Worm (Caenorhabditis elegans) whole organism, young adult: ENCODE measurements around the gene acdh-2.
"Not testable (repeated sequence)": the region's sequence is repeated elsewhere in the genome, so short reads cannot be mapped to it uniquely, and the experiment has no call there.

ENCODE experiments used
- C17E4.6 ChIP-seq: fragments of 200-800 bp; sonication (Bioruptor generic); IDR thresholded peaks from 2 replicates; pipeline ENCODE4 v1.3.6; 2022; ENCODE audit warnings: missing genetic modification reagents, missing genetic modification characterization, missing compliant biosample characterization
- F22D6.2 ChIP-seq: sonication (generic microtip); optimal IDR thresholded peaks from 2 replicates; lab custom pipeline; 2016; ENCODE audit warnings: mild to moderate bottlenecking, missing genetic modification characterization, missing compliant biosample characterization
- F33H1.4 ChIP-seq: fragments of 200-800 bp; sonication (Bioruptor generic); IDR thresholded peaks from 2 replicates; pipeline ENCODE4 v1.3.6; 2022; ENCODE audit warnings: missing genetic modification reagents, missing genetic modification characterization, missing compliant biosample characterization
- K11D2.4 ChIP-seq: fragments of 200-800 bp; sonication (Bioruptor generic); IDR thresholded peaks from 2 replicates; pipeline ENCODE4 v1.3.6; 2022; ENCODE audit warnings: missing genetic modification reagents, missing genetic modification characterization, missing compliant biosample characterization
- K12H6.12 ChIP-seq: fragments of 200-800 bp; sonication (Bioruptor generic); optimal IDR thresholded peaks from 2 replicates; lab custom pipeline; 2018; ENCODE audit warnings: mild to moderate bottlenecking, missing genetic modification characterization, missing compliant biosample characterization
- T07F8.4 ChIP-seq: sonication (generic microtip); optimal IDR thresholded peaks from 2 replicates; lab custom pipeline; 2016; ENCODE audit warnings: mild to moderate bottlenecking, missing genetic modification characterization, moderate library complexity, missing compliant biosample characterization
- Y56A3A.18 ChIP-seq: fragments of 200-800 bp; sonication (Bioruptor generic); IDR thresholded peaks from 2 replicates; pipeline ENCODE4 v1.3.6; 2022; ENCODE audit warnings: missing genetic modification reagents, missing genetic modification characterization, missing compliant biosample characterization
- Y95B8A.8 ChIP-seq: fragments of 200-800 bp; sonication (Bioruptor generic); IDR thresholded peaks from 2 replicates; pipeline ENCODE4 v1.3.6; 2022; ENCODE audit warnings: missing genetic modification reagents, missing genetic modification characterization, missing compliant biosample characterization
- ZK185.1 ChIP-seq: sonication (generic microtip); optimal IDR thresholded peaks from 2 replicates; lab custom pipeline; 2016; ENCODE audit warnings: mild to moderate bottlenecking, missing genetic modification characterization, missing compliant biosample characterization; ENCODE audit not compliant: poor library complexity, severe bottlenecking
- akir-1 ChIP-seq: fragments of 200-800 bp; sonication (Bioruptor generic); optimal IDR thresholded peaks from 2 replicates; lab custom pipeline; 2018; ENCODE audit warnings: mild to moderate bottlenecking, missing genetic modification characterization, moderate library complexity, missing compliant biosample characterization
- atf-7 ChIP-seq: sonication (generic microtip); optimal IDR thresholded peaks from 2 replicates; lab custom pipeline; 2017; ENCODE audit warnings: mild to moderate bottlenecking, missing genetic modification characterization, missing compliant biosample characterization
- athp-1 ChIP-seq: sonication (generic microtip); optimal IDR thresholded peaks from 2 replicates; lab custom pipeline; 2017; ENCODE audit warnings: mild to moderate bottlenecking, missing genetic modification characterization, missing compliant biosample characterization
- attf-3 ChIP-seq: fragments of 200-800 bp; sonication (Bioruptor generic); conservative IDR thresholded peaks from 2 replicates; pipeline ENCODE4 v1.3.6; 2022; ENCODE audit warnings: missing genetic modification reagents, missing genetic modification characterization, missing compliant biosample characterization
- bed-1 ChIP-seq: fragments of 200-800 bp; sonication (Bioruptor generic); IDR thresholded peaks from 2 replicates; pipeline ENCODE4 v1.3.6; 2022; ENCODE audit warnings: missing genetic modification reagents, missing genetic modification characterization, missing compliant biosample characterization
- cebp-1 ChIP-seq, 2 experiments: fragments of 200-800 bp in 1 of 2; sonication (Bioruptor generic) in 1 of 2; sonication (generic microtip) in 1 of 2; IDR thresholded peaks in 1 of 2; optimal IDR thresholded peaks in 1 of 2; 2 replicates each; pipeline versions ENCODE4 v1.3.6 to Lab custom; 2017 to 2022; ENCODE audit warnings: missing compliant biosample characterization in 2 of 2, missing genetic modification characterization in 2 of 2, mild to moderate bottlenecking in 1 of 2, missing genetic modification reagents in 1 of 2, moderate library complexity in 1 of 2
- ceh-27 ChIP-seq: fragments of 200-800 bp; sonication (Bioruptor generic); optimal IDR thresholded peaks from 2 replicates; lab custom pipeline; 2018; ENCODE audit warnings: mild to moderate bottlenecking, missing genetic modification characterization, moderate library complexity, missing compliant biosample characterization
- ceh-58 ChIP-seq: fragments of 200-800 bp; sonication (Bioruptor generic); IDR thresholded peaks from 2 replicates; pipeline ENCODE4 v1.3.6; 2022; ENCODE audit warnings: missing genetic modification characterization, missing compliant biosample characterization
- dox-1 ChIP-seq: fragments of 200-800 bp; sonication (Bioruptor generic); IDR thresholded peaks from 2 replicates; pipeline ENCODE4 v1.3.6; 2022; ENCODE audit warnings: missing genetic modification reagents, missing genetic modification characterization, missing compliant biosample characterization
- dpff-1 ChIP-seq: sonication (generic microtip); optimal IDR thresholded peaks from 2 replicates; lab custom pipeline; 2017; ENCODE audit warnings: mild to moderate bottlenecking, missing genetic modification characterization, missing compliant biosample characterization
- ekl-4 ChIP-seq: fragments of 200-800 bp; sonication (Bioruptor generic); IDR thresholded peaks from 2 replicates; pipeline ENCODE4 v1.3.6; 2022; ENCODE audit warnings: missing genetic modification reagents, missing genetic modification characterization, missing compliant biosample characterization
- fkh-3 ChIP-seq: sonication (generic microtip); optimal IDR thresholded peaks from 2 replicates; lab custom pipeline; 2016; ENCODE audit warnings: mild to moderate bottlenecking, missing genetic modification characterization, missing compliant biosample characterization
- hsf-1 ChIP-seq: fragments of 200-800 bp; sonication (Bioruptor generic); IDR thresholded peaks from 2 replicates; pipeline ENCODE4 v1.3.6; 2022; ENCODE audit warnings: missing genetic modification reagents, missing genetic modification characterization, missing compliant biosample characterization
- lir-1 ChIP-seq: fragments of 200-800 bp; sonication (Bioruptor generic); conservative IDR thresholded peaks from 2 replicates; pipeline ENCODE4 v1.3.6; 2022; ENCODE audit warnings: missing genetic modification reagents, missing genetic modification characterization, missing compliant biosample characterization
- madf-10 ChIP-seq: sonication (generic microtip); optimal IDR thresholded peaks from 2 replicates; lab custom pipeline; 2016; ENCODE audit warnings: mild to moderate bottlenecking, missing genetic modification characterization, missing compliant biosample characterization
- madf-3 ChIP-seq: fragments of 200-800 bp; sonication (Bioruptor generic); IDR thresholded peaks from 2 replicates; pipeline ENCODE4 v1.3.6; 2022; ENCODE audit warnings: missing genetic modification reagents, missing genetic modification characterization, missing compliant biosample characterization
- nfya-1 ChIP-seq: sonication (generic microtip); optimal IDR thresholded peaks from 2 replicates; lab custom pipeline; 2017; ENCODE audit warnings: antibody characterized with exemption, missing compliant biosample characterization, missing genetic modification characterization, borderline replicate concordance; ENCODE audit not compliant: insufficient read depth
- nfyb-1 ChIP-seq: fragments of 200-800 bp; sonication (Bioruptor generic); IDR thresholded peaks from 2 replicates; pipeline ENCODE4 v1.3.6; 2022; ENCODE audit warnings: missing genetic modification reagents, missing genetic modification characterization, missing compliant biosample characterization
- nhr-179 ChIP-seq: sonication (generic microtip); optimal IDR thresholded peaks from 2 replicates; lab custom pipeline; 2016; ENCODE audit warnings: mild to moderate bottlenecking, missing genetic modification characterization, missing compliant biosample characterization
- rcor-1 ChIP-seq: fragments of 200-800 bp; sonication (Bioruptor generic); IDR thresholded peaks from 2 replicates; pipeline ENCODE4 v1.3.6; 2022; ENCODE audit warnings: missing genetic modification reagents, missing genetic modification characterization, missing compliant biosample characterization
- repo-1 ChIP-seq: sonication (generic microtip); optimal IDR thresholded peaks from 2 replicates; lab custom pipeline; 2017; ENCODE audit warnings: mild to moderate bottlenecking, missing genetic modification characterization, missing compliant biosample characterization
- sea-2 ChIP-seq: fragments of 200-800 bp; sonication (Bioruptor generic); IDR thresholded peaks from 2 replicates; pipeline ENCODE4 v1.3.6; 2022; ENCODE audit warnings: missing genetic modification characterization, missing compliant biosample characterization
- snpc-3.4 ChIP-seq: sonication (generic microtip); optimal IDR thresholded peaks from 2 replicates; lab custom pipeline; 2017; ENCODE audit warnings: missing genetic modification characterization, mild to moderate bottlenecking, missing compliant biosample characterization, antibody characterized with exemption, moderate library complexity, missing genotype, missing genetic modification reagents
- unc-62 ChIP-seq: fragments of 150-350 bp; optimal IDR thresholded peaks from 2 replicates; lab custom pipeline; 2014; ENCODE audit warnings: missing biosample characterization, missing genetic modification reagents, missing genetic modification characterization
- ztf-18 ChIP-seq: sonication (generic microtip); optimal IDR thresholded peaks from 2 replicates; lab custom pipeline; 2016; ENCODE audit warnings: missing genotype, mild to moderate bottlenecking, missing genetic modification characterization, missing compliant biosample characterization
- ztf-26 ChIP-seq: sonication (generic microtip); optimal IDR thresholded peaks from 2 replicates; lab custom pipeline; 2017; ENCODE audit warnings: missing genetic modification characterization, missing compliant biosample characterization
- ztf-28 ChIP-seq: fragments of 200-800 bp; sonication (Bioruptor generic); IDR thresholded peaks from 2 replicates; pipeline ENCODE4 v1.3.6; 2022; ENCODE audit warnings: missing genetic modification reagents, missing genetic modification characterization, missing compliant biosample characterization
- ztf-3 ChIP-seq: fragments of 200-800 bp; sonication (Bioruptor generic); optimal IDR thresholded peaks from 2 replicates; lab custom pipeline; 2018; ENCODE audit warnings: mild to moderate bottlenecking, missing genetic modification characterization, missing compliant biosample characterization
- ztf-6 ChIP-seq: fragments of 200-800 bp; sonication (Bioruptor generic); IDR thresholded peaks from 2 replicates; pipeline ENCODE4 v1.3.6; 2022; ENCODE audit warnings: missing genetic modification reagents, missing genetic modification characterization, missing compliant biosample characterization

Gene acdh-2

ce11 chrII:5540113-5540512, 7.2 kb downstream of the acdh-2 start, which contains the start of gene hlh-27:
hlh-27 (minus strand) TSS chrII:5540213.
- not testable (repeated sequence) for TF ChIP-seq ztf-18 (tag; lab: Kevin White, UChicago); sea-2 (GFP tag; lab: Robert Waterston, UW); ztf-6 (GFP tag; lab: Robert Waterston, UW)

DNA sequence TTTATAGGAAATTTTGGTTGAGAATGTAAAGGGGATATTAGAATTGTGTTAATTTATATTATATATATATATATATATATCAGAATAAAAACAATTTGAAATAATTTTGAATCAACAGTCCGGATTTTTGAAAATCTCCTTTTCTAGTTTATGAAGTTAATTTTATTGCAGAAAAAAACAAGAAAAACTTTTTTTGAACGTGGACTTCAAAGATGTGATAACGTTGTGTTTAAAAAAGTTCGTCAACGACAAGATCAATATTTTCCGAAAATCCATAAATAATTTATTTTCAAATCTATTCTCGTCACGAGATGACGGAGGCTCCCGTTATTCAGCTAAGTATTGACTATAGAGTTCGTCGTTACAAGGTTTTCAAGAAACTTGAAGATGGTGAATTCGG, 9.8 kb downstream of the acdh-2 start, which contains the start of gene C17C3.11:
Gene C17C3.11 (plus strand): TSS at position 301 of the 400 bp plus-strand sequence.
- TF ChIP-seq madf-10 (tag; lab: Kevin White, UChicago) (no peak), akir-1 (GFP tag; lab: Kevin White, UChicago) (no peak), Y56A3A.18 (GFP tag; lab: Robert Waterston, UW) (no peak), ztf-26 (tag; lab: Kevin White, UChicago) (no peak), dpff-1 (tag; lab: Kevin White, UChicago) (no peak), ztf-28 (GFP tag; lab: Robert Waterston, UW) (no peak), sea-2 (GFP tag; lab: Robert Waterston, UW) (no peak), C17E4.6 (no peak), ztf-6 (GFP tag; lab: Robert Waterston, UW) (no peak), rcor-1 (no peak), nfyb-1 (GFP tag; lab: Robert Waterston, UW) (no peak), ceh-58 (no peak), cebp-1 (GFP tag; IDR thresholded peaks at IDR 0.05; lab: Robert Waterston, UW) (no peak), cebp-1 (tag; optimal IDR thresholded peaks at IDR 0.05; lab: Kevin White, UChicago) (no peak), dox-1 (GFP tag; lab: Robert Waterston, UW) (no peak), atf-7 (tag; lab: Kevin White, UChicago) (no peak), Y95B8A.8 (GFP tag; lab: Robert Waterston, UW) (no peak), athp-1 (tag; lab: Kevin White, UChicago) (no peak), ztf-3 (GFP tag; lab: Kevin White, UChicago) (no peak), ekl-4 (GFP tag; lab: Robert Waterston, UW) (no peak)

DNA sequence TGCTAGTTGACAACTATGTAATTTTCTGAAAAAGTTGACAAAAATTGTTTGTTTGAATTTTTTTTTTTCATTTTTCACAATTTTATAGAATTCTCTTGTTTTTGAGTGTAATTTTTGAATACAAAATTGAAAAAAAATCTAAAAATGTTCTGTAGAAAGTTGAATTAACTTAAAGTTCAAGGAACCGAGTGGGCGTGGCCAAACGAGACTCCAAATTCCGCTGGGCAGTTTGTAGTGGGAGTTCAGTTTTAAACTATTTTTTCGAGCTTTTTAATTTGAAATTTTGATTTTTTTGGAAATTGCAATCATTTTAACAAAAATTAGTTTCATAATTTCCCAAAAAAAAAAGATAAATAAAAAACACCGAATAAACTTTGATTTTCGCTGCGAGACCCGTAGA, 10.2 kb downstream of the acdh-2 start:
- TF ChIP-seq hsf-1 (GFP tag; lab: Robert Waterston, UW): no peak
- peak; percentile 39; the same call in 1 of the 2 replicates for TF ChIP-seq attf-3 (GFP tag; lab: Robert Waterston, UW)
- TF ChIP-seq, all 124 proteins: peak for 1

- TF ChIP-seq dox-1 (GFP tag; lab: Robert Waterston, UW); ceh-27 (GFP tag; lab: Kevin White, UChicago); dpff-1 (tag; lab: Kevin White, UChicago): not testable (repeated sequence)
Observed at ce11 chrII:5534939-5535338, 12.4 kb downstream of the acdh-2 start, which contains the start of gene hlh-25. hlh-25 (plus strand) TSS chrII:5535239.

DNA sequence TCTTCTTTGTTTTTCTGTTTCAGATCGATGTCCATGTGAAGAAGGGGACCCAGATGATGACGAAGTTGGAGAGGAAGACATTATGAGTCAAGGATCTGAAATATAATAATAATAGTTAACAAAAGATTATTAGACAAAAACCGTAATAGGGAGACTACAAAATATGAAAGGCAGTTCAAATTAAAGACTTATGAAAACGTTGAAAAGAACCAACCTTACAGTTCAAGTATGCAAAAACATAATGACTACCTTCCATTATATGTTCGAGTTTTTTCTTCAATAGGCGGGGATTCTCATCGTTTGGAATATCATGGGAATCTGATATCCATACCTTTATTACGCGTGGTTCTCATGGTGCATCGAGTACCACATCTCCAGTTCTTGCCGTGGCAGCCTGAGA, 13.7 kb downstream of the acdh-2 start, which contains the start of gene hlh-26:
Gene hlh-26 (minus strand): TSS at position 101 of the 400 bp plus-strand sequence.
- TF ChIP-seq nfyb-1 (GFP tag; lab: Robert Waterston, UW) (no peak), ZK185.1 (tag; lab: Kevin White, UChicago) (no peak)

DNA sequence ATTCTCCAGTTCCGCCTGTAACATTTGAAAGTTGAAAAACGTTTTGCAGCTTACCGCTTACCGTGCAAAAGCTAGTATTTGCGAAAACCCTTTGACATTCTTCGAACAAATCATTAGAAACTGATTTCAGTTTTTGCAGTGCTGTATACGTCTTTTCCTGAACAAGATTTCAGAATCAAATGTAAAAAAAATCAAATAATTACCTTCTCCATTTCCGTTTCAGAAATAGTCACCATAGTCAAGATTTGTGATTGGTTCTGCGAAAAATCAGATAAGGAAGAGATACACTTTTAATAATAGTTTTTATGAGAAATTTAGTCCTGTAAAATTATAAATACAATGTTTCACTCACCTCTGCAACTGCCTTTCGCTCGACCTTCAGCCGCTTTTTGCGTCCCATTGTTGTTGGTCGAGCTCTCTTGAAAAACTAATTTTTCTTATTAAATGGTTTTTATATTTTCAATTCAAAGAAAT, 15.4 kb downstream of the acdh-2 start, which contains the start of gene C17C3.9:
Gene C17C3.9 (minus strand): TSS at position 424 of the 474 bp plus-strand sequence.
- no peak for TF ChIP-seq F33H1.4 (GFP tag; lab: Robert Waterston, UW)
- TF ChIP-seq Y56A3A.18 (GFP tag; lab: Robert Waterston, UW): no peak
- no peak for TF ChIP-seq F22D6.2
- TF ChIP-seq unc-62 (GFP tag; lab: Kevin White, UChicago): no peak
- TF ChIP-seq repo-1: no peak
- no peak for TF ChIP-seq nhr-179
- TF ChIP-seq K12H6.12 (tag; lab: Kevin White, UChicago): no peak
- no peak for TF ChIP-seq T07F8.4 (tag; lab: Kevin White, UChicago)
- no peak for TF ChIP-seq snpc-3.4 (tag; lab: Kevin White, UChicago)
- no peak for TF ChIP-seq fkh-3 (tag; lab: Kevin White, UChicago)
- TF ChIP-seq nfyb-1 (GFP tag; lab: Robert Waterston, UW): no peak
- TF ChIP-seq nfya-1: no peak
- TF ChIP-seq K11D2.4 (GFP tag; lab: Robert Waterston, UW): no peak
- no peak for TF ChIP-seq lir-1 (GFP tag; lab: Robert Waterston, UW)
- no peak for TF ChIP-seq bed-1 (GFP tag; lab: Robert Waterston, UW)
- no peak for TF ChIP-seq madf-3 (GFP tag; lab: Robert Waterston, UW)
- TF ChIP-seq hsf-1 (GFP tag; lab: Robert Waterston, UW): no peak
